Fruit fly (Drosophila melanogaster): ENCODE data around the gene CG7381.

CG7381 gene

DNA sequence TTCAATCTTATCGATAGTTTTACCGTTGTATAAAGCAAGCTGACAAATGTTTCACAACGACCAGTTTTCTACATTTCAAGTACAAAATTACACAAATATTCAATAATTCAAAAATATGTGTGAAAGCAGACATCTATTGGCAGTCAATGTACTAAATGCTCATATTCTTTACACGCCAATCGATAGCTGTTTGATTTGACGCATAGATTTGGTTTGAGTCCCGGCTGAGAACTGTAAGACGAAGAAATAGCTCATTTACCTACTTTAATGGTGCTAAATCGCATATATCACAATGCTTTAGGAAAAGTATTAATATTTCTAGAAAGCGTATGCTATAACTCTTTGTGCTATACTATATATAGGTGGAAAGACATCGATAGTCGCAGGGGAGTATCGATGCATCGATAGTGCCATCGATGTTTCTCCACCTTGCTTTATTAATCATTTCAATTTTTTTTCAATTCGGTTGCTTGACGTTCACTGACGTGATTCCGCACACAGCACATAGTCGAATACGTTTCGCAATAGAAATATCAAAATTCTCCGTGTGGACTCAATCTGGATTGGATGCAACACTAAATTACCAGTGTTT, 3.5 kb upstream of the CG7381 start, which contains the start of gene Paip2:
Gene Paip2 (plus strand): TSS at position 165 of the 592 bp plus-strand sequence.
- no peak for TF ChIP-seq CG12605 (GFP tag; IDR thresholded peaks at IDR 0.05)
- TF ChIP-seq CG4496 (GFP tag; IDR thresholded peaks at IDR 0.05), result 0 out of 3 replicates have a peak, but pooled peaks have one; percentile 28

DNA sequence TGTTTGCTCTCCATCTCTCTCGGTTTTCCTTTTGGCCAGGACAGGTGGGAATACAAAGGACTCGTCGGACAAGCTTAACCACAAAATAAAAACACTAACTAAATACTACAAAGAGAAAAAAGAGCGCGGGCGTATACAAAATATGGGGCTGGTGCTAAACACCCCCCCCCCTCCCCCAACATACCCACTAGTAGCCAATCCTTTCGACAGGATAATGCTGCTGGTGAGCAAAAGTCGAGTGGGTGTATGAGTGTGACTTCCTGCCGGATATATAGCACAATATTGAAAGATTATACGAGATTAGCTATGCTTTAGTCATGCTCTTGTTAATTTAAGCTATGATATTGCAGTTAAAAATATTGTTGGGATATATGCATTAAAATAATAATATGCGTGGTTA, 2.0 kb downstream of the CG7381 start:
- TF ChIP-seq D1 (tag; optimal IDR thresholded peaks at IDR 0.05) (no peak), CG32121 (GFP tag; IDR thresholded peaks at IDR 0.05) (no peak), Pif1B (GFP tag; optimal IDR thresholded peaks at IDR 0.05) (no peak), Pif1A (GFP tag; optimal IDR thresholded peaks at IDR 0.05) (no peak), gl (tag; optimal IDR thresholded peaks at IDR 0.05) (no peak), EcR (GFP tag; optimal IDR thresholded peaks at IDR 0.05) (no peak), CG8159 (tag; optimal IDR thresholded peaks at IDR 0.05) (no peak), rn (GFP tag; IDR thresholded peaks at IDR 0.05) (no peak), CG14655 (GFP tag; optimal IDR thresholded peaks at IDR 0.05) (no peak), CG13204 (GFP tag; optimal IDR thresholded peaks at IDR 0.05) (no peak), CG15710 (tag; optimal IDR thresholded peaks at IDR 0.05) (no peak), fd96Ca (GFP tag; IDR thresholded peaks at IDR 0.05) (no peak), CG17806 (tag; optimal IDR thresholded peaks at IDR 0.05) (no peak), CG12605 (GFP tag; IDR thresholded peaks at IDR 0.05) (no peak), CG4496 (GFP tag; IDR thresholded peaks at IDR 0.05) (no peak), Ets98B (GFP tag; IDR thresholded peaks at IDR 0.05) (no peak), Snoo (tag; optimal IDR thresholded peaks at IDR 0.05) (no peak), CG8301 (tag; optimal IDR thresholded peaks at IDR 0.05) (no peak)

DNA sequence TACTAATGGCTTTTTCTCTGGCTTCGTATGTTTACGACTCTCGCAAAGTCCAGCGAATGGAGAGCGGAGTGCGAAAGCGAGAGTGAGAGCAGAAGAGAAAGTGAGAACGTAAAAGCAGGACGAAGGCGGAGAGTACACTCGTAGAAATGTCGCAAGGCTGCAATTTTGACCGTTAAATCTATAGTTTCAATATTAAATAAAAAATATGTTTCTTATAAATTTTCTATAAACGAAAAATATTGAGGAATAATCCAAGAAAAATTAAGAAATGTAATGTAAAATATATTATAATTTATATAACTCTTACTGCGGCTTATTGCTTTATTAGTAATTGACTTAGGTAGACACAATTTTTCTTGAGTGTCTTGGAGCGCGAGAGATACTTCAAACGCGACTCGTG, 2.8 kb downstream of the CG7381 start:
- no peak for TF ChIP-seq gl (tag; optimal IDR thresholded peaks at IDR 0.05)
- TF ChIP-seq Pif1A (GFP tag; optimal IDR thresholded peaks at IDR 0.05), result peak; percentile 22
- peak; percentile 43 for TF ChIP-seq CG9948 (tag; optimal IDR thresholded peaks at IDR 0.05)
- TF ChIP-seq CG12605 (GFP tag; IDR thresholded peaks at IDR 0.05), result no peak
- TF ChIP-seq Snoo (tag; optimal IDR thresholded peaks at IDR 0.05), result no peak
- no peak for TF ChIP-seq CG34367 (tag; optimal IDR thresholded peaks at IDR 0.05)
- no peak for TF ChIP-seq CG10348 (GFP tag; IDR thresholded peaks at IDR 0.05)
- TF ChIP-seq D1 (tag; optimal IDR thresholded peaks at IDR 0.05), result no peak
- peak; percentile 63 for TF ChIP-seq Pif1B (GFP tag; optimal IDR thresholded peaks at IDR 0.05)
- TF ChIP-seq CG13204 (GFP tag; optimal IDR thresholded peaks at IDR 0.05), result no peak
- TF ChIP-seq CG17806 (tag; optimal IDR thresholded peaks at IDR 0.05), result no peak
- TF ChIP-seq fd96Ca (GFP tag; IDR thresholded peaks at IDR 0.05), result no peak
- 0 out of 3 replicates have a peak, but pooled peaks have one; percentile 23 for TF ChIP-seq CG4496 (GFP tag; IDR thresholded peaks at IDR 0.05)
- TF ChIP-seq CG8159 (tag; optimal IDR thresholded peaks at IDR 0.05), result no peak
- no peak for TF ChIP-seq CG8301 (tag; optimal IDR thresholded peaks at IDR 0.05)
- TF ChIP-seq CG14655 (GFP tag; optimal IDR thresholded peaks at IDR 0.05), result peak; percentile 53
- no peak for TF ChIP-seq CG32121 (GFP tag; IDR thresholded peaks at IDR 0.05)
- no peak for TF ChIP-seq EcR (GFP tag; optimal IDR thresholded peaks at IDR 0.05)

DNA sequence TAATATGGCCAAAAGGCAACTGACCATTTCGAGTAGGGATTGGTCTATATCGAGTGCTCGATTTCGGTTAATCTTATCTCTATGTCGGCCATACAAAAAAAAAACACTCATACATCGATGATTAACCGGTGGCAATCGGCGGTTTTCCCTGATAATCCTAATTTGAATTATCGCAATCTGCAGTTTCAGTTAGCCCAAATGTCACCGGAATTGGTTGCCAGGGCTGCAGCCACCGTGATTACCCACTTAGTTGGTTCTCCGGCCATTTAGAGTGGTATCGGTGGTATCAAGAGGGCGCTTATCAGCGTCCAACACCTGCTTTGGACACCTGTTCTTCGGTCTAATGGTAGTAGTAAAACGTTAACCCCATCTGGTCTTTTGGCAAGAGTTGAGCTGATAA, 5.2 kb downstream of the CG7381 start:
- no peak for TF ChIP-seq CG14655 (GFP tag; optimal IDR thresholded peaks at IDR 0.05)
- no peak for TF ChIP-seq CG10348 (GFP tag; IDR thresholded peaks at IDR 0.05)
- TF ChIP-seq CG15710 (tag; optimal IDR thresholded peaks at IDR 0.05), result no peak
- TF ChIP-seq D1 (tag; optimal IDR thresholded peaks at IDR 0.05), result no peak
- TF ChIP-seq CG4496 (GFP tag; IDR thresholded peaks at IDR 0.05), result no peak
- no peak for TF ChIP-seq Pif1A (GFP tag; optimal IDR thresholded peaks at IDR 0.05)
- no peak for TF ChIP-seq rn (GFP tag; IDR thresholded peaks at IDR 0.05)

DNA sequence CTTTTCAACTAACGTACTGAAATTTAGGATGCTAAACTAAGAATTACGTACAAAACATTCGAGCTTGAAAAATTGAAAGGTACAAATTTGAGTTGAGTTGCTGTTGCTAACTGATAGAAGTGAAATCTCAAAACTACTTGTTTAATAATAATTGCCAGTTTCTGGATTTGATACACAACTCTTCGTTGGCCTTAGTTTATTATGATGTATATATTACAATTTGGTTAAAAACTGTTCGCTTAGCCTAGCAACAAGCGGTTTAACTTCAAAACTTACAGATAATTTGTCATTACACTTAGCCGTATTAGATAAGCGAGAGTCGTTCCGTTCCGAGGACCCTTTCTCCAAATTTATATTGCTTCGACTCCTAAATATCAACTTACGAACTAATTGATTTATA, 9.7 kb downstream of the CG7381 start, which contains the start of the genes CG14384 and grsm:
Gene CG14384 (minus strand): TSS at position 101 of the 400 bp plus-strand sequence.
Gene grsm (minus strand): TSS at position 101 of the 400 bp plus-strand sequence.
- TF ChIP-seq gl (tag; optimal IDR thresholded peaks at IDR 0.05), result no peak
- no peak for TF ChIP-seq CG13204 (GFP tag; optimal IDR thresholded peaks at IDR 0.05)
- TF ChIP-seq CG9948 (tag; optimal IDR thresholded peaks at IDR 0.05), result no peak
- TF ChIP-seq D1 (tag; optimal IDR thresholded peaks at IDR 0.05), result no peak
- no peak for TF ChIP-seq fd96Ca (GFP tag; IDR thresholded peaks at IDR 0.05)
- TF ChIP-seq CG15710 (tag; optimal IDR thresholded peaks at IDR 0.05), result no peak
- TF ChIP-seq CG32121 (GFP tag; IDR thresholded peaks at IDR 0.05), result no peak
- TF ChIP-seq CG12605 (GFP tag; IDR thresholded peaks at IDR 0.05), result no peak

DNA sequence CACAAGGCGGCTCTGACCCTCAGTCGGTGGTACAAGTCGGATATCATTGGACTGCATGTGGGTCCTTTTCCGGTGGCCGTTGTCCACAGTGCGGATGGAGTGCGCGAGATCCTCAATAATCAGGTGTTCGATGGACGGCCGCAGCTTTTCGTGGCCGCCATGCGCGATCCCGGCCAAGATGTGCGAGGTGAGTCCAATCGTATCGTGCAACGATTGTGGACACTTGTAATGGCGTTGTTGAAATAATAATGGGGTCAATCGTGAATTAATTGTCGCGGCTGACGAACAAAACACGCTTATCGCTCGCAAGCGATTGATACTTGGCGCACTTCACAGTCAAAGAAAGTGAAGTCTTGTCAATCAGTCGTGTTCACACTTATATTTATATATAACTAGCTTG, 13.2 kb downstream of the CG7381 start:
- TF ChIP-seq CG13204 (GFP tag; optimal IDR thresholded peaks at IDR 0.05), result no peak
- no peak for TF ChIP-seq gl (tag; optimal IDR thresholded peaks at IDR 0.05)
- no peak for TF ChIP-seq CG9948 (tag; optimal IDR thresholded peaks at IDR 0.05)
- no peak for TF ChIP-seq CG32121 (GFP tag; IDR thresholded peaks at IDR 0.05)
- TF ChIP-seq CG17806 (tag; optimal IDR thresholded peaks at IDR 0.05), result no peak
- TF ChIP-seq CG12605 (GFP tag; IDR thresholded peaks at IDR 0.05), result no peak
- TF ChIP-seq Ets98B (GFP tag; IDR thresholded peaks at IDR 0.05), result no peak
- TF ChIP-seq fd96Ca (GFP tag; IDR thresholded peaks at IDR 0.05), result no peak
- no peak for TF ChIP-seq CG10348 (GFP tag; IDR thresholded peaks at IDR 0.05)
- TF ChIP-seq rn (GFP tag; IDR thresholded peaks at IDR 0.05), result no peak
- TF ChIP-seq CG4496 (GFP tag; IDR thresholded peaks at IDR 0.05), result no peak

DNA sequence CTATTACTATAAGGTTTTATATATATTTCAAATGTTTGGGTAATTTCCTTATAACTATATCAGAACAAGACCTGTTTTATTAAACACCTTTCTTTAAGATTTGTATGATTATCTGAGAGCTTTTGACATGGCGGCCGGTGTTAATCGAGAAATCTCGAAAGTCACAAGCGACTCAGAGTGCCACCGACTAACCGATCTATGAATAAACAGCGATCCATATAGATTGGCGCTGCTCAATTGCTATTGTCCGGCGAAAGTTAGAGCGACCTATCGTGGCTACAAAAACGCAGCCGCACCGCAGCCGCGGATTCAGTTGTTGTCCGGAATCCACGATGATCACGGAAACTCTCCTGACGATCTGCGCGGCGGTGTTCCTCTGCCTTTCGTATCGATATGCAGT, 13.8 kb downstream of the CG7381 start, which contains the start of gene Cyp304a1:
Gene Cyp304a1 (plus strand): TSS at position 301 of the 400 bp plus-strand sequence.
- TF ChIP-seq D1 (tag; optimal IDR thresholded peaks at IDR 0.05) (no peak), CG9948 (tag; optimal IDR thresholded peaks at IDR 0.05) (no peak), CG13204 (GFP tag; optimal IDR thresholded peaks at IDR 0.05) (no peak)
